Worm (Caenorhabditis elegans): ENCODE data around the gene srx-122.

DNA sequence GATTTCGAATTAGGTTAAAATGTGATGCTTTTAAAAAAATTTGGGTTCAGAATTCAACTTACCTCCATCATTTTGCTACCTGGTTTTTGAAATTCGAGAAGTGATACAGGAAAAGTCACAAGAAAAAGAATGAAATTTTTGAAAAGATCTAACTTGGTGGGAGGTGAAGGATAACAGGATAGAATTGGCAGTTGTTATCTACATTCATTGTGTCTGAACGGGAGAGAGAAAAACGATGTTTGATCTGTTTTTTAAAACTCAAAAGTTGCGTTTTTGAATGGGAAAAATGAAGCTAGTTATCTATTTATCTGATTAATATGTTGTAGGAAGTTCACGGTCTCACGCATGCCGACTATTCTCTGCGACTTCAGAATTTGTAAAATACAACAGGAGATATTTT, 10.3 kb downstream of the srx-122 start, which contains the start of gene F35F10.7:
- TF ChIP-seq dve-1 (tag; optimal IDR thresholded peaks at IDR 0.05): no peak
- no peak for TF ChIP-seq ttx-3 (tag; optimal IDR thresholded peaks at IDR 0.05)
- no peak for TF ChIP-seq dmd-4 (tag; optimal IDR thresholded peaks at IDR 0.05; ENCODE audit: borderline replicate concordance)
